Worm (Caenorhabditis elegans) whole organism, L1 larva: ENCODE data around the gene C36B7.3.

Experiments used
- blmp-1 ChIP-seq: fragments of 150-350 bp; optimal IDR thresholded peaks from 2 replicates; lab custom pipeline; 2014; ENCODE audit warnings: missing biosample characterization, missing genetic modification characterization
- mdl-1 ChIP-seq, 2 experiments: fragments of 150-350 bp; optimal IDR thresholded peaks; 2 replicates each; lab custom pipeline; 2014 to 2017; ENCODE audit warnings: missing biosample characterization in 2 of 2, missing genetic modification characterization in 2 of 2, inconsistent platforms in 1 of 2

DNA sequence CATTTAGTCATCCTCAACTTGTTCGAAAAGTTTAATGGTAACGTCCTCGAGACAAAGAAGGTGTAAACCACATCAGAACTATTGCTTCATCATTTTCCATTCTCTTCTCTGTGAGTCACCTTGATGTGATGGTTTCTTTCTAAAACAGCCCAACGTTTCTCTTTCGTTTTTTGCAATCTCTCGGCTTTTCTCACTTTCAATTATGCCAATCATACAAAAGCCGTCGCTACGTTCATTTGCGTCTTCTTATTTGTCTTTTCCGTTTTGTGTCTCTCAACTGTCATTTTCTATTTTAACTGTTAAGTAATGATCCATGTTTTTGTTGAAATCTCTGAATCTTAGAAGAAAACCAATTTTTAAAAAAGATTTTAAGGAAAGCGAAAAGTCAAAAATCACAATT, 44.2 kb upstream of the C36B7.3 start, which contains the start of gene B0403.5:
- TF ChIP-seq mdl-1 (tag; optimal IDR thresholded peaks at IDR 0.05; lab: Kevin White, UChicago) (no peak), blmp-1 (tag; lab: Kevin White, UChicago) (peak; percentile 55)
